Worm (Caenorhabditis elegans): ENCODE results near the gene tag-314.

tag-314 gene

DNA sequence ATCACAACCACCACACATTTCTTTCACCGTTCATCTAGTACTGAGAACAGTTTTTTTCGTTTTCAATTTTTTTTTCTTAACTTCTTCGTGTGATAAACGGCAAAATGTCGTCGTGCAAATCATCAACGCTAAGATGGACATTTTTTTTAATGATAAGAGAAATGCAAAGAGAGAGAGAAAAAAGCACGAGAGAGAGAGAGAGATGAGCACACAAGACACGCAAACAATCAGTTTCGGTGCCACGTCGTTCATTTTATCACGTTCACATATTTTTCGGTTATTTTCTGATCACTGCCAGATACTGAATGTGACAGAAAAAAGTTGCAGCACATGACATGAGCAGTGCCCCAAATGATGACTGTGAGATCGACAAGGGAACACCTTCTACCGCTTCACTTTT, 39.7 kb upstream of the tag-314 start, which contains the start of gene egl-9:
TSS of gene egl-9 (plus strand) at position 328 of the 400 bp plus-strand sequence.
- TF ChIP-seq ceh-45 (GFP tag; IDR thresholded peaks at IDR 0.05) (no peak), fkh-10 (GFP tag; optimal IDR thresholded peaks at IDR 0.05) (no peak), pag-3 (tag; optimal IDR thresholded peaks at IDR 0.05; ENCODE audit: borderline replicate concordance) (no peak), ceh-30 (tag; optimal IDR thresholded peaks at IDR 0.05) (no peak), ceh-24 (tag; optimal IDR thresholded peaks at IDR 0.05) (no peak), eyg-1 (tag; optimal IDR thresholded peaks at IDR 0.05) (no peak), fkh-6 (tag; optimal IDR thresholded peaks at IDR 0.05) (no peak), nhr-11 (tag; optimal IDR thresholded peaks at IDR 0.05) (no peak)

DNA sequence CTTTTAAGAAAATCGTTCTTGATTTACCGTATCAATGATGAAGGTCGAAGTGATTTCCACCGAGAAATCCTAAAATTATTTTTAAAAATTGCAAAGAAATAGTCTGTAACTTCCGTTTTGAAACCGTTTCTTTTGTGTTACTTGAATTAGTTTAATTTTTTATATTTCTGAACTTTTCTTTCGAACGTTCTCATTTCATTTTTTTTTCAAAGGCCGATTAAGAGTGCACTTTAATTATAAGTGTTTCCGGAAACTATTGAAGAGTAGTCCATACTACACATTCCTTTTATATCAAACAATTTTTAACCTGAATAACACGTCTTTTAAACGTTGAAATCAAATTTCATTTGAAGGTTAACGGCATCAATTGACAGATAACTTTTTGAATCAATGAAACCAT, 39.2 kb upstream of the tag-314 start:
- TF ChIP-seq zip-5 (tag; optimal IDR thresholded peaks at IDR 0.05) (no peak), unc-3 (GFP tag; conservative IDR thresholded peaks at IDR 0.05) (no peak), unc-3 (tag; optimal IDR thresholded peaks at IDR 0.05) (no peak), dmd-4 (tag; optimal IDR thresholded peaks at IDR 0.05; ENCODE audit: borderline replicate concordance) (no peak), ahr-1 (tag; optimal IDR thresholded peaks at IDR 0.05) (no peak), ceh-2 (tag; optimal IDR thresholded peaks at IDR 0.05) (no peak), nhr-232 (tag; optimal IDR thresholded peaks at IDR 0.05) (no peak)

DNA sequence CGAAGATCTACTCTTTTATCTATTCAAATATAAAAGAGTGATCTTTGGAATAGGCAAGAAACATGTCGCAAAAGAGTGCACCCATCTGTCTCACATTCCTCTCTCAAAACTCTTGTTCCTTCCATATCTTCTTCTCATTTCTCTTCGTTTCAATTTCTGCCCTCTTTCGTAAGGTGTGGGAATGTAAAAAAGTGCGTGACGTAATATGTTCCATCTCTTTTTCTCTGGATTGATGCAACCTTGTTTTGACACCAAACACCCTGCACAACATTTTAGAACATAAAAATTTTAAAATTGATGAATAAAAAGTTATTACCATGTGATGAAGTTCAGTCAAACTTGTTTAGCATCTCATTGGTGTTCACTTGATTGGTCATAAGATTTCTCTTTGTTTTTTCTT, 38.6 kb upstream of the tag-314 start:
- no peak for TF ChIP-seq lin-11 (tag; optimal IDR thresholded peaks at IDR 0.05)
- no peak for TF ChIP-seq ttx-3 (tag; optimal IDR thresholded peaks at IDR 0.05)
- TF ChIP-seq che-1 (tag; optimal IDR thresholded peaks at IDR 0.05): no peak
- TF ChIP-seq odd-2 (tag; optimal IDR thresholded peaks at IDR 0.05): no peak
- TF ChIP-seq pha-4 (tag; optimal IDR thresholded peaks at IDR 0.05): no peak
- no peak for TF ChIP-seq dve-1 (tag; optimal IDR thresholded peaks at IDR 0.05)
- TF ChIP-seq gmeb-2 (tag; optimal IDR thresholded peaks at IDR 0.05): no peak
- no peak for TF ChIP-seq ceh-18 (tag; optimal IDR thresholded peaks at IDR 0.05)
- TF ChIP-seq K02D7.2 (tag; optimal IDR thresholded peaks at IDR 0.05): no peak
- no peak for TF ChIP-seq pat-9 (tag; optimal IDR thresholded peaks at IDR 0.05)
- no peak for TF ChIP-seq pqm-1 (tag; optimal IDR thresholded peaks at IDR 0.05)
- no peak for TF ChIP-seq ceh-48 (tag; optimal IDR thresholded peaks at IDR 0.05)
- TF ChIP-seq hlh-30 (tag; optimal IDR thresholded peaks at IDR 0.05; ENCODE audit: insufficient read depth): no peak
- no peak for TF ChIP-seq dmd-4 (tag; optimal IDR thresholded peaks at IDR 0.05; ENCODE audit: borderline replicate concordance)
- TF ChIP-seq pros-1 (tag; optimal IDR thresholded peaks at IDR 0.05): no peak
- TF ChIP-seq ref-2 (tag; optimal IDR thresholded peaks at IDR 0.05): no peak

DNA sequence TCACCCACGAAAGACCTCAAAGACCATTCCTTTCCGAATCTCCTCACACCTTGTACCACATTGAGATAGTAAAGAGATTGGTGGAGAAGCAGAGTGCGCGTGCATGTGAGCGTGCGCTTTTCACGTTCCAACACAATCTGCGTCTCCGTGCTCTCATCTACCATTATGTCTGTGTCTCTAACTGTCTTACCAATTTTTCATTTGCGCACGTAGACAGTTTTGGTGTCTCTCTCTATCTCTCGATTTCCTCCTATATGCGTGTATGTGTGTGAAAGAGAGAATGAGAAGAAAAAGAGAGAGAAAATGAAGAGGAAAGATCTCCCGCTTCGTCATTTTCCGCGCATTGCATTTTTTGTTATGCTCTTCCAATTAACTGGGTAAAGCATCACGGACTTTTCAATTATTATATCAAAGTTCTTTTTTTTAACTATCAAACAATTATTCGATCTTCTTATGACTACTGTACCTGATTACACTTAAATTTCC, 38.1 kb upstream of the tag-314 start:
- TF ChIP-seq pha-4 (tag; optimal IDR thresholded peaks at IDR 0.05) (no peak), unc-86 (tag; optimal IDR thresholded peaks at IDR 0.05) (no peak), ahr-1 (tag; optimal IDR thresholded peaks at IDR 0.05) (no peak), che-1 (tag; optimal IDR thresholded peaks at IDR 0.05) (no peak), rnt-1 (tag; optimal IDR thresholded peaks at IDR 0.05) (peak; percentile 80), nfya-1 (tag; optimal IDR thresholded peaks at IDR 0.05) (peak; percentile 96), unc-55 (GFP tag; optimal IDR thresholded peaks at IDR 0.05) (peak; percentile 83), zip-5 (tag; optimal IDR thresholded peaks at IDR 0.05) (no peak), T23F11.4 (GFP tag; optimal IDR thresholded peaks at IDR 0.05) (peak; percentile 2), elt-4 (tag; optimal IDR thresholded peaks at IDR 0.05) (no peak), gmeb-2 (tag; optimal IDR thresholded peaks at IDR 0.05) (no peak), lim-6 (tag; optimal IDR thresholded peaks at IDR 0.05) (peak; percentile 41), ceh-24 (tag; optimal IDR thresholded peaks at IDR 0.05) (no peak), mec-3 (tag; optimal IDR thresholded peaks at IDR 0.05; ENCODE audit: borderline replicate concordance) (no peak), ceh-14 (tag; optimal IDR thresholded peaks at IDR 0.05) (peak; percentile 50), madf-2 (tag; optimal IDR thresholded peaks at IDR 0.05) (no peak), sdc-2 (tag; optimal IDR thresholded peaks at IDR 0.05) (peak; percentile 63), pros-1 (tag; optimal IDR thresholded peaks at IDR 0.05) (peak; percentile 83), ceh-2 (tag; optimal IDR thresholded peaks at IDR 0.05) (peak; percentile 41), ceh-45 (GFP tag; IDR thresholded peaks at IDR 0.05) (no peak), ref-2 (tag; optimal IDR thresholded peaks at IDR 0.05) (peak; percentile 91), ceh-30 (tag; optimal IDR thresholded peaks at IDR 0.05) (peak; percentile 45), ceh-34 (tag; optimal IDR thresholded peaks at IDR 0.05) (peak; percentile 80), ztf-16 (tag; optimal IDR thresholded peaks at IDR 0.05) (peak; percentile 58), ceh-31 (tag; optimal IDR thresholded peaks at IDR 0.05) (peak; percentile 95), C38D4.7 (GFP tag; optimal IDR thresholded peaks at IDR 0.05) (no peak), unc-3 (GFP tag; conservative IDR thresholded peaks at IDR 0.05) (no peak), unc-3 (tag; optimal IDR thresholded peaks at IDR 0.05) (no peak), Y22D7AL.16 (tag; optimal IDR thresholded peaks at IDR 0.05) (no peak), ceh-19 (GFP tag; optimal IDR thresholded peaks at IDR 0.05) (no peak)
